Worm (Caenorhabditis elegans) whole organism, L1 larva: ENCODE data around the gene sru-22.

ENCODE experiments used
- aly-2 ChIP-seq: fragments of 150-350 bp; optimal IDR thresholded peaks from 2 replicates; lab custom pipeline; 2014; ENCODE audit warnings: missing biosample characterization, missing genetic modification characterization
- ama-1 ChIP-seq: fragments of 150-350 bp; optimal IDR thresholded peaks from 2 replicates; lab custom pipeline; 2014
- fkh-8 ChIP-seq: sonication (generic microtip); optimal IDR thresholded peaks from 2 replicates; lab custom pipeline; 2016; ENCODE audit warnings: mild to moderate bottlenecking, missing genetic modification characterization, missing compliant biosample characterization
- hlh-4 ChIP-seq: sonication (generic microtip); optimal IDR thresholded peaks from 2 replicates; lab custom pipeline; 2016; ENCODE audit warnings: mild to moderate bottlenecking, missing genetic modification characterization, missing compliant biosample characterization
- jun-1 ChIP-seq: fragments of 150-350 bp; optimal IDR thresholded peaks from 2 replicates; lab custom pipeline; 2014; ENCODE audit warnings: missing biosample characterization, missing genetic modification reagents, missing genetic modification characterization
- lin-39 ChIP-seq: fragments of 150-350 bp; optimal IDR thresholded peaks from 2 replicates; lab custom pipeline; 2014; ENCODE audit warnings: missing biosample characterization, missing genetic modification reagents, missing genetic modification characterization
- lir-3 ChIP-seq: sonication (generic microtip); optimal IDR thresholded peaks from 2 replicates; lab custom pipeline; 2016; ENCODE audit warnings: mild to moderate bottlenecking, missing genetic modification characterization, moderate library complexity, missing compliant biosample characterization; ENCODE audit not compliant: poor library complexity
- nhr-28 ChIP-seq: fragments of 150-350 bp; optimal IDR thresholded peaks from 2 replicates; lab custom pipeline; 2014; ENCODE audit warnings: missing biosample characterization, missing genetic modification characterization
- nhr-84 ChIP-seq: sonication (generic microtip); optimal IDR thresholded peaks from 2 replicates; lab custom pipeline; 2017; ENCODE audit warnings: missing biosample characterization, missing genetic modification characterization
- tbx-2 ChIP-seq: sonication (generic microtip); optimal IDR thresholded peaks from 2 replicates; lab custom pipeline; 2016; ENCODE audit warnings: missing genetic modification characterization, missing compliant biosample characterization
- unc-130 ChIP-seq: fragments of 150-350 bp; optimal IDR thresholded peaks from 2 replicates; lab custom pipeline; 2017; ENCODE audit warnings: missing biosample characterization, missing genetic modification characterization, inconsistent platforms
- unc-62 ChIP-seq: fragments of 150-350 bp; optimal IDR thresholded peaks from 2 replicates; lab custom pipeline; 2014; ENCODE audit warnings: missing biosample characterization, missing genetic modification reagents, missing genetic modification characterization
- ztf-11 ChIP-seq, 2 experiments: sonication (generic microtip); optimal IDR thresholded peaks; 2 replicates each; lab custom pipeline; 2016 to 2017; ENCODE audit warnings: missing genetic modification characterization in 2 of 2, missing biosample characterization in 1 of 2, missing compliant biosample characterization in 1 of 2
- ztf-4 ChIP-seq: fragments of 150-350 bp; optimal IDR thresholded peaks from 2 replicates; lab custom pipeline; 2014; ENCODE audit warnings: missing biosample characterization, missing genetic modification characterization

- TF ChIP-seq unc-130 (tag; lab: Kevin White, UChicago) (no peak), unc-62 (no peak), lir-3 (tag; lab: Kevin White, UChicago) (no peak), aly-2 (tag; lab: Kevin White, UChicago) (no peak), nhr-84 (no peak), nhr-28 (no peak), fkh-8 (no peak), tbx-2 (tag; lab: Kevin White, UChicago) (no peak), ztf-4 (tag; lab: Kevin White, UChicago) (no peak), hlh-4 (no peak), jun-1 (tag; lab: Kevin White, UChicago) (no peak), ama-1 (lab: Kevin White, UChicago) (no peak), ztf-11 (tag; optimal IDR thresholded peaks at IDR 0.05; lab: Kevin White, UChicago) (no peak), lin-39 (tag; lab: Kevin White, UChicago) (no peak)
Observed at ce11 chrV:15932390-15932789, 42.3 kb downstream of the sru-22 start, which contains the start of gene srw-26.
